Worm (Caenorhabditis elegans): ENCODE data around the gene fbxa-185.

fbxa-185 gene

ce11 chrV:17331340-17331739 is at the start of gene fbxa-185:
fbxa-185 (plus strand) TSS chrV:17331640.
- no peak for TF ChIP-seq him-1 (tag; optimal IDR thresholded peaks at IDR 0.05)
- TF ChIP-seq W03F9.2 (tag; optimal IDR thresholded peaks at IDR 0.05) = no peak
- TF ChIP-seq dao-5 (tag; optimal IDR thresholded peaks at IDR 0.05) = no peak

ce11 chrV:17284159-17284558 is 47.3 kb upstream of the fbxa-185 start:
- TF ChIP-seq W03F9.2 (tag; optimal IDR thresholded peaks at IDR 0.05) (no peak), him-1 (tag; optimal IDR thresholded peaks at IDR 0.05) (no peak), dao-5 (tag; optimal IDR thresholded peaks at IDR 0.05) (no peak)

- TF ChIP-seq him-1 (tag; optimal IDR thresholded peaks at IDR 0.05) = no peak
These were observed 38.7 kb upstream of the fbxa-185 start for ce11 chrV:17292740-17293139.

- TF ChIP-seq dao-5 (tag; optimal IDR thresholded peaks at IDR 0.05) (no peak), W03F9.2 (tag; optimal IDR thresholded peaks at IDR 0.05) (no peak), him-1 (tag; optimal IDR thresholded peaks at IDR 0.05) (no peak)
These were observed 35.0 kb upstream of the fbxa-185 start for ce11 chrV:17296443-17296842.

ce11 chrV:17298657-17299056 is 32.8 kb upstream of the fbxa-185 start:
- TF ChIP-seq him-1 (tag; optimal IDR thresholded peaks at IDR 0.05) (no peak), dao-5 (tag; optimal IDR thresholded peaks at IDR 0.05) (no peak), W03F9.2 (tag; optimal IDR thresholded peaks at IDR 0.05) (no peak)

- TF ChIP-seq him-1 (tag; optimal IDR thresholded peaks at IDR 0.05) = no peak
- TF ChIP-seq dao-5 (tag; optimal IDR thresholded peaks at IDR 0.05) = no peak
- TF ChIP-seq W03F9.2 (tag; optimal IDR thresholded peaks at IDR 0.05) = no peak
These were observed 30.1 kb upstream of the fbxa-185 start, which contains the start of gene K10G4.5 for ce11 chrV:17301375-17301774. K10G4.5 (minus strand) TSS chrV:17301475.

- TF ChIP-seq dao-5 (tag; optimal IDR thresholded peaks at IDR 0.05) (no peak), him-1 (tag; optimal IDR thresholded peaks at IDR 0.05) (no peak), W03F9.2 (tag; optimal IDR thresholded peaks at IDR 0.05) (no peak)
These were observed 28.7 kb upstream of the fbxa-185 start, which contains the start of gene sri-70 for ce11 chrV:17302754-17303153. sri-70 (plus strand) TSS chrV:17303054.

ce11 chrV:17303392-17303791 is 28.0 kb upstream of the fbxa-185 start:
- TF ChIP-seq him-1 (tag; optimal IDR thresholded peaks at IDR 0.05) = no peak

- TF ChIP-seq him-1 (tag; optimal IDR thresholded peaks at IDR 0.05) (no peak), dao-5 (tag; optimal IDR thresholded peaks at IDR 0.05) (no peak), W03F9.2 (tag; optimal IDR thresholded peaks at IDR 0.05) (no peak)
These were observed 23.5 kb upstream of the fbxa-185 start for ce11 chrV:17307926-17308325.

ce11 chrV:17312386-17312785 is 19.1 kb upstream of the fbxa-185 start, which contains the start of gene Y61B8B.3:
Y61B8B.3 (minus strand) TSS chrV:17312486.
- TF ChIP-seq him-1 (tag; optimal IDR thresholded peaks at IDR 0.05) (no peak), W03F9.2 (tag; optimal IDR thresholded peaks at IDR 0.05) (no peak), dao-5 (tag; optimal IDR thresholded peaks at IDR 0.05) (no peak)

ce11 chrV:17315063-17315462 is 16.4 kb upstream of the fbxa-185 start, which contains the start of gene F31E9.6:
F31E9.6 (minus strand) TSS chrV:17315153.
- TF ChIP-seq dao-5 (tag; optimal IDR thresholded peaks at IDR 0.05) (no peak), W03F9.2 (tag; optimal IDR thresholded peaks at IDR 0.05) (no peak), him-1 (tag; optimal IDR thresholded peaks at IDR 0.05) (no peak)

ce11 chrV:17317297-17317696 is 14.1 kb upstream of the fbxa-185 start:
- TF ChIP-seq dao-5 (tag; optimal IDR thresholded peaks at IDR 0.05) (no peak), him-1 (tag; optimal IDR thresholded peaks at IDR 0.05) (no peak), W03F9.2 (tag; optimal IDR thresholded peaks at IDR 0.05) (no peak)

ce11 chrV:17317786-17318185 is 13.7 kb upstream of the fbxa-185 start, which contains the start of gene srz-58:
srz-58 (plus strand) TSS chrV:17318147.
- TF ChIP-seq him-1 (tag; optimal IDR thresholded peaks at IDR 0.05) (no peak), W03F9.2 (tag; optimal IDR thresholded peaks at IDR 0.05) (no peak), dao-5 (tag; optimal IDR thresholded peaks at IDR 0.05) (no peak)

ce11 chrV:17322397-17322909 is 9.0 kb upstream of the fbxa-185 start, which contains the start of gene F31E9.3:
F31E9.3 (plus strand) TSS chrV:17322590.
- TF ChIP-seq W03F9.2 (tag; optimal IDR thresholded peaks at IDR 0.05) = no peak
- TF ChIP-seq him-1 (tag; optimal IDR thresholded peaks at IDR 0.05) = no peak
- TF ChIP-seq dao-5 (tag; optimal IDR thresholded peaks at IDR 0.05) = no peak

ce11 chrV:17323876-17324275 is 7.6 kb upstream of the fbxa-185 start:
- no peak for TF ChIP-seq dao-5 (tag; optimal IDR thresholded peaks at IDR 0.05)
- no peak for TF ChIP-seq him-1 (tag; optimal IDR thresholded peaks at IDR 0.05)
- TF ChIP-seq W03F9.2 (tag; optimal IDR thresholded peaks at IDR 0.05) = no peak

Data from whole organism, L4/young adult.